Fruit fly (Drosophila melanogaster) whole organism, embryonic: Measurements from ENCODE around the gene CCDC53.

Experiments
- Ada2b ChIP-seq: fragments of 200-800 bp; sonication (Bioruptor generic); IDR thresholded peaks from 2 replicates; pipeline ENCODE4 v1.3.6; 2022; ENCODE audit warnings: missing biosample characterization, missing genetic modification characterization
- Asciz ChIP-seq: fragments of 200-800 bp; sonication (Bioruptor generic); optimal IDR thresholded peaks from 2 replicates; lab custom pipeline; 2017; ENCODE audit warnings: missing biosample characterization, mild to moderate bottlenecking, missing genetic modification characterization, missing genetic modification reagents
- Awh ChIP-seq: fragments of 200-800 bp; sonication (Bioruptor generic); IDR thresholded peaks from 2 replicates; pipeline ENCODE4, ENCODE4 v1.3.6; 2022; ENCODE audit warnings: missing biosample characterization, missing genetic modification characterization
- BEAF-32 ChIP-seq: fragments of 200-800 bp; sonication (Bioruptor generic); optimal IDR thresholded peaks from 3 replicates; lab custom pipeline; 2017; ENCODE audit warnings: missing biosample characterization, missing genetic modification characterization, mild to moderate bottlenecking, moderate library complexity, missing genetic modification reagents
- Bteb2 ChIP-seq: fragments of 200-800 bp; sonication (Bioruptor generic); optimal IDR thresholded peaks from 2 replicates; lab custom pipeline; 2016; ENCODE audit warnings: missing biosample characterization, missing genetic modification characterization
- CG10366 ChIP-seq: fragments of 200-800 bp; sonication (Bioruptor generic); IDR thresholded peaks from 2 replicates; pipeline ENCODE4 v1.3.6; 2022; ENCODE audit warnings: missing biosample characterization, missing genetic modification characterization
- CG10543 ChIP-seq: fragments of 200-800 bp; sonication (Bioruptor generic); optimal IDR thresholded peaks from 3 replicates; lab custom pipeline; 2017; ENCODE audit warnings: missing biosample characterization, mild to moderate bottlenecking, missing genetic modification characterization, moderate library complexity
- CG10654 ChIP-seq: fragments of 200-800 bp; sonication (Bioruptor generic); optimal IDR thresholded peaks from 2 replicates; lab custom pipeline; 2016; ENCODE audit warnings: missing biosample characterization, missing genetic modification characterization
- CG1233 ChIP-seq: fragments of 200-800 bp; sonication (Bioruptor generic); optimal IDR thresholded peaks from 4 replicates; lab custom pipeline; 2018; ENCODE audit warnings: missing biosample characterization, mild to moderate bottlenecking, missing genetic modification characterization
- CG13894 ChIP-seq: fragments of 200-800 bp; sonication (Bioruptor generic); optimal IDR thresholded peaks from 3 replicates; lab custom pipeline; 2018; ENCODE audit warnings: missing biosample characterization, mild to moderate bottlenecking, missing genetic modification characterization, moderate library complexity
- CG15073 ChIP-seq: fragments of 200-800 bp; sonication (Bioruptor generic); optimal IDR thresholded peaks from 2 replicates; lab custom pipeline; 2016; ENCODE audit warnings: missing biosample characterization, missing genetic modification characterization
- CG2120 ChIP-seq: fragments of 200-800 bp; sonication (Bioruptor generic); optimal IDR thresholded peaks from 3 replicates; lab custom pipeline; 2016; ENCODE audit warnings: missing biosample characterization, missing genetic modification characterization
- CG2875 ChIP-seq: fragments of 200-800 bp; sonication (Bioruptor generic); optimal IDR thresholded peaks from 2 replicates; lab custom pipeline; 2017; ENCODE audit warnings: missing biosample characterization, mild to moderate bottlenecking, missing genetic modification characterization, missing genetic modification reagents
- CG34422 ChIP-seq: fragments of 200-800 bp; sonication (Bioruptor generic); IDR thresholded peaks from 3 replicates; pipeline ENCODE4 v1.3.6; 2022; ENCODE audit warnings: missing biosample characterization, missing genetic modification characterization
- CG4854 ChIP-seq: fragments of 200-800 bp; sonication (Bioruptor generic); optimal IDR thresholded peaks from 2 replicates; lab custom pipeline; 2016; ENCODE audit warnings: missing biosample characterization, missing genetic modification characterization, inconsistent platforms
- CG6791 ChIP-seq: fragments of 200-800 bp; sonication (Bioruptor generic); IDR thresholded peaks from 3 replicates; pipeline ENCODE4 v1.3.6; 2022; ENCODE audit warnings: missing biosample characterization, missing genetic modification characterization; ENCODE audit not compliant: partially characterized antibody
- CG7271 ChIP-seq: fragments of 200-800 bp; sonication (Bioruptor generic); optimal IDR thresholded peaks from 2 replicates; lab custom pipeline; 2018; ENCODE audit warnings: missing biosample characterization, mild to moderate bottlenecking, missing genetic modification characterization, moderate library complexity
- CG8089 ChIP-seq: fragments of 200-800 bp; sonication (Bioruptor generic); optimal IDR thresholded peaks from 3 replicates; lab custom pipeline; 2016; ENCODE audit warnings: missing biosample characterization, missing genetic modification characterization
- CG8281 ChIP-seq: fragments of 200-800 bp; sonication (Bioruptor generic); optimal IDR thresholded peaks from 2 replicates; lab custom pipeline; 2018; ENCODE audit warnings: missing biosample characterization, mild to moderate bottlenecking, missing genetic modification characterization, moderate library complexity
- Dad ChIP-seq: fragments of 200-800 bp; sonication (Bioruptor generic); optimal IDR thresholded peaks from 3 replicates; lab custom pipeline; 2016; ENCODE audit warnings: missing biosample characterization, missing genetic modification characterization
- Ets97D ChIP-seq: fragments of 200-800 bp; sonication (Bioruptor generic); optimal IDR thresholded peaks from 3 replicates; lab custom pipeline; 2016; ENCODE audit warnings: missing biosample characterization, missing genetic modification characterization
- Fer1 ChIP-seq: fragments of 200-800 bp; sonication (Bioruptor generic); optimal IDR thresholded peaks from 2 replicates; lab custom pipeline; 2017; ENCODE audit warnings: missing biosample characterization, mild to moderate bottlenecking, missing genetic modification characterization
- Fer3 ChIP-seq: fragments of 200-800 bp; sonication (Bioruptor generic); optimal IDR thresholded peaks from 2 replicates; lab custom pipeline; 2018; ENCODE audit warnings: missing biosample characterization, mild to moderate bottlenecking, missing genetic modification characterization, moderate library complexity
- Hr51 ChIP-seq, 2 experiments: fragments of 200-800 bp; sonication (Bioruptor generic); optimal IDR thresholded peaks; 2 replicates in 1 of 2; 3 replicates in 1 of 2; lab custom pipeline; 2016 to 2018; ENCODE audit warnings: missing biosample characterization in 2 of 2, missing genetic modification characterization in 2 of 2, mild to moderate bottlenecking in 1 of 2, moderate library complexity in 1 of 2
- Lhr ChIP-seq: fragments of 200-800 bp; sonication (Bioruptor generic); optimal IDR thresholded peaks from 3 replicates; lab custom pipeline; 2017; ENCODE audit warnings: mild to moderate bottlenecking, missing biosample characterization, missing genetic modification reagents, missing genetic modification characterization
- MESR4 ChIP-seq: fragments of 200-800 bp; sonication (Bioruptor generic); optimal IDR thresholded peaks from 2 replicates; lab custom pipeline; 2018; ENCODE audit warnings: missing biosample characterization, mild to moderate bottlenecking, missing genetic modification characterization, moderate library complexity
- Myb ChIP-seq: fragments of 200-800 bp; sonication (Bioruptor generic); optimal IDR thresholded peaks from 2 replicates; lab custom pipeline; 2016; ENCODE audit warnings: missing biosample characterization, missing genetic modification characterization
- NfI ChIP-seq: fragments of 200-800 bp; sonication (Bioruptor generic); optimal IDR thresholded peaks from 3 replicates; lab custom pipeline; 2018; ENCODE audit warnings: missing biosample characterization, mild to moderate bottlenecking, missing genetic modification characterization, moderate library complexity
- Scr ChIP-seq: fragments of 200-800 bp; sonication (Bioruptor generic); IDR thresholded peaks from 2 replicates; pipeline ENCODE4 v1.3.6; 2022; ENCODE audit warnings: missing biosample characterization, missing genetic modification characterization; ENCODE audit not compliant: partially characterized antibody
- Sin3A ChIP-seq: fragments of >200 bp; optimal IDR thresholded peaks from 2 replicates; lab custom pipeline; 2018
- Six4 ChIP-seq: fragments of 200-800 bp; sonication (Bioruptor generic); optimal IDR thresholded peaks from 2 replicates; lab custom pipeline; 2016; ENCODE audit warnings: missing biosample characterization, missing genetic modification characterization
- Taf1 ChIP-seq: fragments of 200-800 bp; sonication (Bioruptor generic); IDR thresholded peaks from 2 replicates; pipeline ENCODE4 v1.3.6; 2022; ENCODE audit warnings: missing biosample characterization, missing genetic modification characterization
- croc ChIP-seq: fragments of 200-800 bp; sonication (Bioruptor generic); conservative IDR thresholded peaks from 3 replicates; pipeline ENCODE4 v1.3.6; 2022; ENCODE audit warnings: missing biosample characterization, missing genetic modification characterization
- danr ChIP-seq: fragments of 200-800 bp; sonication (Bioruptor generic); IDR thresholded peaks from 2 replicates; pipeline ENCODE4 v1.3.6; 2022; ENCODE audit warnings: missing biosample characterization, missing genetic modification characterization
- en ChIP-seq: fragments of 200-800 bp; sonication (Bioruptor generic); optimal IDR thresholded peaks from 2 replicates; lab custom pipeline; 2016; ENCODE audit warnings: missing biosample characterization, missing genetic modification characterization
- ewg ChIP-seq: fragments of 200-800 bp; sonication (Bioruptor generic); optimal IDR thresholded peaks from 3 replicates; lab custom pipeline; 2017; ENCODE audit warnings: mild to moderate bottlenecking, missing biosample characterization, missing genetic modification reagents, missing genetic modification characterization
- fu2 ChIP-seq: fragments of 200-800 bp; sonication (Bioruptor generic); optimal IDR thresholded peaks from 2 replicates; lab custom pipeline; 2016; ENCODE audit warnings: missing biosample characterization, missing genetic modification characterization
- gfzf ChIP-seq: fragments of 200-800 bp; sonication (Bioruptor generic); optimal IDR thresholded peaks from 2 replicates; lab custom pipeline; 2016; ENCODE audit warnings: missing biosample characterization, mild to moderate bottlenecking, missing genetic modification characterization, moderate library complexity
- gt ChIP-seq: fragments of 200-800 bp; sonication (Bioruptor generic); IDR thresholded peaks from 2 replicates; pipeline ENCODE4 v1.3.6; 2022; ENCODE audit warnings: missing biosample characterization, missing genetic modification characterization
- hbn ChIP-seq: fragments of 200-800 bp; sonication (Bioruptor generic); IDR thresholded peaks from 2 replicates; pipeline ENCODE4 v1.3.6; 2022; ENCODE audit warnings: missing biosample characterization, missing genetic modification characterization; ENCODE audit not compliant: partially characterized antibody
- ind ChIP-seq: fragments of 200-800 bp; sonication (Bioruptor generic); optimal IDR thresholded peaks from 3 replicates; lab custom pipeline; 2016; ENCODE audit warnings: missing biosample characterization, missing genetic modification characterization
- inv ChIP-seq: fragments of 200-800 bp; sonication (Bioruptor generic); IDR thresholded peaks from 2 replicates; pipeline ENCODE4 v1.3.6; 2022; ENCODE audit warnings: missing biosample characterization, missing genetic modification characterization; ENCODE audit not compliant: partially characterized antibody
- pho ChIP-seq: fragments of 200-800 bp; sonication (Bioruptor generic); optimal IDR thresholded peaks from 2 replicates; lab custom pipeline; 2016; ENCODE audit warnings: missing biosample characterization, missing genetic modification characterization
- ranshi ChIP-seq: fragments of 200-800 bp; sonication (Bioruptor generic); IDR thresholded peaks from 2 replicates; pipeline ENCODE4 v1.3.6; 2022; ENCODE audit warnings: missing biosample characterization, missing genetic modification characterization
- ro ChIP-seq: fragments of 200-800 bp; sonication (Bioruptor generic); IDR thresholded peaks from 2 replicates; pipeline ENCODE4 v1.3.6; 2022; ENCODE audit warnings: missing biosample characterization, missing genetic modification characterization
- sens-2 ChIP-seq: fragments of 200-800 bp; sonication (Bioruptor generic); IDR thresholded peaks from 2 replicates; pipeline ENCODE4 v1.3.6; 2022; ENCODE audit warnings: missing biosample characterization, missing genetic modification characterization
- sug ChIP-seq: fragments of 200-800 bp; optimal IDR thresholded peaks from 2 replicates; lab custom pipeline; 2019; ENCODE audit warnings: missing biosample characterization, mild to moderate bottlenecking, missing genetic modification characterization, moderate library complexity
- vfl ChIP-seq: fragments of 200-800 bp; sonication (Bioruptor generic); optimal IDR thresholded peaks from 2 replicates; lab custom pipeline; 2016; ENCODE audit warnings: missing biosample characterization, missing genetic modification characterization
- vvl ChIP-seq: fragments of 200-800 bp; sonication (Bioruptor generic); IDR thresholded peaks from 2 replicates; pipeline ENCODE4 v1.3.6; 2022; ENCODE audit warnings: missing biosample characterization, missing genetic modification characterization

The CCDC53 gene

DNA sequence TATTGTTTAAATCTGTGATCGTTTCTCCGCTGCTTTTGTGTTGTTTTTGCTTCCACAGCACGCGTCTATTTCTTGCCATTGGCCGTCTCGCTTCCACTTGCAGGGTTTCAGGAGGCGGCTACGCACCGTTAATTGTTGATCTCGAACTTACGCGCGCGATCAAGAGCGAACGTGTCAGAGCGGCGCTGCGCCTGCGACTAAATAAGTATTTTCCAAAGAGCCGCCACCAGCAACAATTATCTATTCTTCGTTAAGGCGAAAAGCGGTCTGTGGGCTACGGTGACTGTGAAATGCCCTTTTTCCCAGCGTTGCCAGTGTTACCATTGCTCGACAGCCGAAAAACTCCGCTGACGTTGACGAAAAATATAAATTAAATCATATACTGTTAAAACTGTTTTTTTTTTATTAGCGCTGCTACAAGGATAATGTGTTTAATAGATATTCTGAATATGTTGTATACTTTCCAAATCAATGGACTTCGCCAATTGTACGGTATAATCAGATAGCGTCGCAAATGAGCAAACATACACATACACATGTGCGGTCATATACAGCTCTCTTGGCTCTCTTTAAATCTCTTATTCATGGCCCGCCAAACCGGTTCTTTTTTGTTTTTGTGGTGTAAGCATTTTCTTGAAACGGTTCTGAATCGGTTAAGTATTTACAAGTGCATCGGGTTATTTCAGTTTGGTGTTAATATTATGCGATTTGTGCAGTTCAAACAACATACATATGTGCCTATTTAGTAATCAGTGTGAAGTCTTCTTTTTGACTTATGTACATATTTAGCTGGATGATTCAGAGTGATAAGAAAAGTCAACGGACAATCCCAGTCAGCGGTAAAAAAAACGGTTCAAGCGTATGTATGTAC is 46.7 kb upstream of the CCDC53 start, which contains the start of gene pes (continued):
- no peak for TF ChIP-seq CG2875 (GFP tag; lab: Kevin White, UChicago)
- TF ChIP-seq en (GFP tag; lab: Kevin White, UChicago) = peak; percentile 79
- TF ChIP-seq CG10543 (GFP tag; lab: Kevin White, UChicago) = peak; percentile 88
- no peak for TF ChIP-seq fu2 (GFP tag; lab: Kevin White, UChicago)
- peak; percentile 92 for TF ChIP-seq Fer3 (tag; lab: Kevin White, UChicago)
- no peak for TF ChIP-seq Myb (GFP tag; lab: Kevin White, UChicago)
- peak; percentile 64 for TF ChIP-seq Ets97D (GFP tag; lab: Kevin White, UChicago)
- TF ChIP-seq sug = peak; percentile 91
- TF ChIP-seq ewg (GFP tag; lab: Kevin White, UChicago) = peak; percentile 77
- peak; percentile 93 for TF ChIP-seq ind (GFP tag; lab: Kevin White, UChicago)
- TF ChIP-seq CG13894 (tag; lab: Kevin White, UChicago) = peak; percentile 95
- no peak for TF ChIP-seq hbn
- TF ChIP-seq Hr51 (GFP tag; optimal IDR thresholded peaks at IDR 0.05; lab: Kevin White, UChicago) = peak; percentile 90 to 93
- peak; percentile 8 for TF ChIP-seq gfzf (GFP tag; lab: Kevin White, UChicago)
- peak; percentile 68 for TF ChIP-seq Lhr
- no peak for TF ChIP-seq CG15073 (GFP tag; lab: Kevin White, UChicago)
- peak; percentile 82 for TF ChIP-seq Dad (GFP tag; lab: Kevin White, UChicago)
- peak; percentile 71 for TF ChIP-seq vfl (GFP tag; lab: Kevin White, UChicago)
- TF ChIP-seq Awh (GFP tag; lab: Robert Waterston, UW) = peak; percentile 86
- TF ChIP-seq vvl (GFP tag; lab: Robert Waterston, UW) = peak; percentile 66
- no peak for TF ChIP-seq Sin3A (lab: Kevin White, UChicago)
- peak; percentile 25 for TF ChIP-seq MESR4 (GFP tag; lab: Kevin White, UChicago)
- peak; percentile 90 for TF ChIP-seq Six4 (GFP tag; lab: Kevin White, UChicago)
- TF ChIP-seq croc (GFP tag; lab: Robert Waterston, UW) = peak; percentile 95
- TF ChIP-seq gt (GFP tag; lab: Robert Waterston, UW) = peak; percentile 78
- peak; percentile 84 for TF ChIP-seq CG8281 (tag; lab: Kevin White, UChicago)
- no peak for TF ChIP-seq CG8089 (GFP tag; lab: Kevin White, UChicago)
- TF ChIP-seq pho (GFP tag; lab: Kevin White, UChicago) = peak; percentile 82
- TF ChIP-seq ranshi (GFP tag; lab: Robert Waterston, UW) = peak; percentile 93
- TF ChIP-seq Ada2b = peak; percentile 89
- peak; percentile 86 for TF ChIP-seq CG1233 (GFP tag; lab: Kevin White, UChicago)
- peak; percentile 95 for TF ChIP-seq CG34422 (GFP tag; lab: Robert Waterston, UW)
- TF ChIP-seq CG2120 (GFP tag; lab: Kevin White, UChicago) = peak; percentile 65
- TF ChIP-seq NfI = peak; percentile 91
- TF ChIP-seq Scr = no peak
- TF ChIP-seq Asciz = peak; percentile 60
- peak; percentile 94 for TF ChIP-seq CG10366 (GFP tag; lab: Robert Waterston, UW)
- peak; percentile 88 for TF ChIP-seq CG10654 (GFP tag; lab: Kevin White, UChicago)
- TF ChIP-seq CG6791 (GFP tag; lab: Robert Waterston, UW) = peak; percentile 57; the same call in 2 of the 3 replicates
- peak; percentile 63 for TF ChIP-seq sens-2 (GFP tag; lab: Robert Waterston, UW)
- peak; percentile 79 for TF ChIP-seq Bteb2 (GFP tag; lab: Kevin White, UChicago)
- peak; percentile 67 for TF ChIP-seq CG7271
- peak; percentile 97 for TF ChIP-seq Fer1
- TF ChIP-seq BEAF-32 (GFP tag; lab: Kevin White, UChicago) = peak; percentile 7
- TF ChIP-seq danr = peak; percentile 93
- TF ChIP-seq CG4854 (GFP tag; lab: Kevin White, UChicago) = peak; percentile 81
- TF ChIP-seq ro (GFP tag; lab: Robert Waterston, UW) = no peak
- TF ChIP-seq inv (GFP tag; lab: Robert Waterston, UW) = peak; percentile 43; the same call in 1 of the 2 replicates
- TF ChIP-seq Taf1 (GFP tag; lab: Robert Waterston, UW) = peak; percentile 88
